Worm (Caenorhabditis elegans) whole organism, midembryonic: ENCODE results near the gene Y46G5A.28.

Experiments used
- T22C8.4 ChIP-seq: fragments of 200-800 bp; sonication (Bioruptor generic); IDR thresholded peaks from 2 replicates; pipeline ENCODE4 v1.3.6; 2022; ENCODE audit warnings: missing genetic modification characterization, missing compliant biosample characterization
- flt-1 ChIP-seq: fragments of 200-800 bp; sonication (Bioruptor generic); IDR thresholded peaks from 2 replicates; pipeline ENCODE4 v1.3.6; 2022; ENCODE audit warnings: missing genetic modification characterization, missing compliant biosample characterization
- med-1 ChIP-seq: sonication (generic microtip); optimal IDR thresholded peaks from 2 replicates; lab custom pipeline; 2017; ENCODE audit warnings: missing genetic modification characterization, mild to moderate bottlenecking, missing compliant biosample characterization, antibody characterized with exemption, missing genetic modification reagents; ENCODE audit not compliant: insufficient read depth
- ref-1 ChIP-seq: fragments of 200-800 bp; sonication (Bioruptor generic); conservative IDR thresholded peaks from 2 replicates; pipeline ENCODE4 v1.3.6; 2022; ENCODE audit warnings: missing genetic modification reagents, missing genetic modification characterization, missing compliant biosample characterization
- ztf-23 ChIP-seq: fragments of 200-800 bp; sonication (Bioruptor generic); IDR thresholded peaks from 2 replicates; pipeline ENCODE4 v1.3.6; 2022; ENCODE audit warnings: missing genetic modification reagents, missing genetic modification characterization, missing compliant biosample characterization

- no peak for TF ChIP-seq ztf-23
- TF ChIP-seq med-1 (GFP tag; lab: Kevin White, UChicago) = no peak
- no peak for TF ChIP-seq flt-1
- no peak for TF ChIP-seq T22C8.4 (GFP tag; lab: Robert Waterston, UW)
- no peak for TF ChIP-seq ref-1
These were observed 31.7 kb upstream of the Y46G5A.28 start, which contains the start of gene Y46G5A.22 for ce11 chrII:12818488-12818887.
